Fruit fly (Drosophila melanogaster) whole organism, embryonic: ENCODE data around the gene alphaCOP.

Experiments used
- Aef1 ChIP-seq: fragments of 200-800 bp; sonication (Bioruptor generic); IDR thresholded peaks from 3 replicates; pipeline ENCODE4 v1.3.6; 2022; ENCODE audit warnings: missing biosample characterization, missing genetic modification characterization
- Bgb ChIP-seq: fragments of 200-800 bp; sonication (Bioruptor generic); IDR thresholded peaks from 2 replicates; pipeline ENCODE4 v1.3.6; 2022; ENCODE audit warnings: missing biosample characterization, missing genetic modification characterization; ENCODE audit not compliant: partially characterized antibody
- CG10543 ChIP-seq: fragments of 200-800 bp; sonication (Bioruptor generic); optimal IDR thresholded peaks from 3 replicates; lab custom pipeline; 2017; ENCODE audit warnings: missing biosample characterization, mild to moderate bottlenecking, missing genetic modification characterization, moderate library complexity
- CG12744 ChIP-seq: fragments of 200-800 bp; sonication (Bioruptor generic); optimal IDR thresholded peaks from 2 replicates; lab custom pipeline; 2016; ENCODE audit warnings: missing biosample characterization, missing genetic modification characterization
- CG12769 ChIP-seq: fragments of 200-800 bp; sonication (Bioruptor generic); optimal IDR thresholded peaks from 2 replicates; lab custom pipeline; 2019; ENCODE audit warnings: missing biosample characterization, mild to moderate bottlenecking, missing genetic modification characterization, moderate library complexity
- CG13424 ChIP-seq: fragments of 200-800 bp; sonication (Bioruptor generic); optimal IDR thresholded peaks from 2 replicates; lab custom pipeline; 2019; ENCODE audit warnings: missing biosample characterization, mild to moderate bottlenecking, missing genetic modification characterization, moderate library complexity
- CG14860 ChIP-seq: fragments of 200-800 bp; sonication (Bioruptor generic); IDR thresholded peaks from 3 replicates; pipeline ENCODE4 v1.3.6; 2022; ENCODE audit warnings: missing biosample characterization, missing genetic modification characterization; ENCODE audit not compliant: partially characterized antibody
- CG1529 ChIP-seq: fragments of 200-800 bp; sonication (Bioruptor generic); optimal IDR thresholded peaks from 3 replicates; lab custom pipeline; 2018; ENCODE audit warnings: missing biosample characterization, missing genetic modification characterization
- CG16815 ChIP-seq: fragments of 200-800 bp; sonication (Bioruptor generic); optimal IDR thresholded peaks from 3 replicates; lab custom pipeline; 2017; ENCODE audit warnings: missing biosample characterization, mild to moderate bottlenecking, missing genetic modification characterization
- CG2116 ChIP-seq: fragments of 200-800 bp; sonication (Bioruptor generic); optimal IDR thresholded peaks from 3 replicates; lab custom pipeline; 2018; ENCODE audit warnings: missing biosample characterization, mild to moderate bottlenecking, missing genetic modification characterization
- CG2875 ChIP-seq: fragments of 200-800 bp; sonication (Bioruptor generic); optimal IDR thresholded peaks from 2 replicates; lab custom pipeline; 2017; ENCODE audit warnings: missing biosample characterization, mild to moderate bottlenecking, missing genetic modification characterization, missing genetic modification reagents
- CG31441 ChIP-seq: fragments of 200-800 bp; sonication (Bioruptor generic); IDR thresholded peaks from 2 replicates; pipeline ENCODE4 v1.3.6; 2022; ENCODE audit warnings: missing biosample characterization, missing genetic modification characterization
- CG3163 ChIP-seq: fragments of 200-800 bp; sonication (Bioruptor generic); optimal IDR thresholded peaks from 3 replicates; lab custom pipeline; 2016; ENCODE audit warnings: missing biosample characterization, missing genetic modification characterization
- CG32767 ChIP-seq: fragments of 200-800 bp; sonication (Bioruptor generic); IDR thresholded peaks from 2 replicates; pipeline ENCODE4 v1.3.6; 2022; ENCODE audit warnings: missing biosample characterization, missing genetic modification characterization
- CG33557 ChIP-seq: fragments of 200-800 bp; sonication (Bioruptor generic); optimal IDR thresholded peaks from 2 replicates; lab custom pipeline; 2019; ENCODE audit warnings: missing biosample characterization, mild to moderate bottlenecking, missing genetic modification characterization, moderate library complexity
- CG4424 ChIP-seq: fragments of 200-800 bp; sonication (Bioruptor generic); optimal IDR thresholded peaks from 3 replicates; lab custom pipeline; 2016; ENCODE audit warnings: missing biosample characterization, missing genetic modification characterization
- CG4707 ChIP-seq: fragments of 200-800 bp; sonication (Bioruptor generic); optimal IDR thresholded peaks from 2 replicates; lab custom pipeline; 2018; ENCODE audit warnings: missing biosample characterization, mild to moderate bottlenecking, missing genetic modification characterization, moderate library complexity
- CG5245 ChIP-seq: fragments of 200-800 bp; sonication (Bioruptor generic); optimal IDR thresholded peaks from 3 replicates; lab custom pipeline; 2016; ENCODE audit warnings: missing biosample characterization, missing genetic modification characterization
- CG7786 ChIP-seq: fragments of 200-800 bp; sonication (Bioruptor generic); optimal IDR thresholded peaks from 2 replicates; lab custom pipeline; 2016; ENCODE audit warnings: missing biosample characterization, missing genetic modification characterization
- CG9797 ChIP-seq: fragments of 200-800 bp; sonication (Bioruptor generic); optimal IDR thresholded peaks from 3 replicates; lab custom pipeline; 2018; ENCODE audit warnings: missing biosample characterization, mild to moderate bottlenecking, missing genetic modification characterization
- CHES-1-like ChIP-seq: fragments of 200-800 bp; sonication (Bioruptor generic); optimal IDR thresholded peaks from 2 replicates; lab custom pipeline; 2016; ENCODE audit warnings: missing biosample characterization, missing genetic modification characterization
- Doc2 ChIP-seq: fragments of 200-800 bp; sonication (Bioruptor generic); IDR thresholded peaks from 2 replicates; pipeline ENCODE4 v1.3.6; 2022; ENCODE audit warnings: missing biosample characterization, missing genetic modification characterization
- Drgx ChIP-seq: fragments of 200-800 bp; sonication (Bioruptor generic); IDR thresholded peaks from 2 replicates; pipeline ENCODE4 v1.3.6; 2022; ENCODE audit warnings: missing biosample characterization, missing genetic modification characterization
- Fer1 ChIP-seq: fragments of 200-800 bp; sonication (Bioruptor generic); optimal IDR thresholded peaks from 2 replicates; lab custom pipeline; 2017; ENCODE audit warnings: missing biosample characterization, mild to moderate bottlenecking, missing genetic modification characterization
- HLH3B ChIP-seq: fragments of 200-800 bp; sonication (Bioruptor generic); IDR thresholded peaks from 2 replicates; pipeline ENCODE4 v1.3.6; 2022; ENCODE audit warnings: missing biosample characterization, missing genetic modification characterization
- HLH54F ChIP-seq: fragments of 200-800 bp; sonication (Bioruptor generic); optimal IDR thresholded peaks from 3 replicates; lab custom pipeline; 2016; ENCODE audit warnings: missing biosample characterization, missing genetic modification characterization
- Hsf ChIP-seq: fragments of 200-800 bp; sonication (Bioruptor generic); optimal IDR thresholded peaks from 3 replicates; lab custom pipeline; 2016; ENCODE audit warnings: missing biosample characterization, missing genetic modification characterization
- Nf-YB ChIP-seq: fragments of 200-800 bp; sonication (Bioruptor generic); optimal IDR thresholded peaks from 3 replicates; lab custom pipeline; 2019; ENCODE audit warnings: missing biosample characterization, mild to moderate bottlenecking, missing genetic modification characterization, moderate library complexity
- Sin3A ChIP-seq: fragments of >200 bp; optimal IDR thresholded peaks from 2 replicates; lab custom pipeline; 2018
- ara ChIP-seq: fragments of 200-800 bp; sonication (Bioruptor generic); IDR thresholded peaks from 2 replicates; pipeline ENCODE4 v1.3.6; 2022; ENCODE audit warnings: missing biosample characterization, missing genetic modification characterization
- cato ChIP-seq: fragments of 200-800 bp; sonication (Bioruptor generic); optimal IDR thresholded peaks from 2 replicates; lab custom pipeline; 2016; ENCODE audit warnings: missing biosample characterization, missing genetic modification characterization, borderline replicate concordance
- chif ChIP-seq, 2 experiments: fragments of 200-800 bp; sonication (Bioruptor generic); optimal IDR thresholded peaks; 3 replicates each; lab custom pipeline; 2016; ENCODE audit warnings: missing biosample characterization in 2 of 2, missing genetic modification characterization in 2 of 2
- corto ChIP-seq: fragments of 200-800 bp; sonication (Bioruptor generic); optimal IDR thresholded peaks from 2 replicates; lab custom pipeline; 2016; ENCODE audit warnings: missing biosample characterization, mild to moderate bottlenecking, missing genetic modification characterization, moderate library complexity
- fd3F ChIP-seq: fragments of 200-800 bp; sonication (Bioruptor generic); optimal IDR thresholded peaks from 2 replicates; lab custom pipeline; 2018; ENCODE audit warnings: missing biosample characterization, mild to moderate bottlenecking, missing genetic modification characterization, moderate library complexity
- fd96Cb ChIP-seq: fragments of 200-800 bp; sonication (Bioruptor generic); optimal IDR thresholded peaks from 2 replicates; lab custom pipeline; 2018; ENCODE audit warnings: missing biosample characterization, mild to moderate bottlenecking, missing genetic modification characterization, moderate library complexity
- gem ChIP-seq: fragments of 200-800 bp; sonication (Bioruptor generic); optimal IDR thresholded peaks from 2 replicates; lab custom pipeline; 2019; ENCODE audit warnings: missing biosample characterization, mild to moderate bottlenecking, missing genetic modification characterization, moderate library complexity
- klu ChIP-seq: fragments of 200-800 bp; sonication (Bioruptor generic); IDR thresholded peaks from 2 replicates; pipeline ENCODE4 v1.3.6; 2022; ENCODE audit warnings: missing biosample characterization, missing genetic modification characterization
- lilli ChIP-seq: fragments of 200-800 bp; sonication (Bioruptor generic); optimal IDR thresholded peaks from 3 replicates; lab custom pipeline; 2016; ENCODE audit warnings: missing biosample characterization, missing genetic modification characterization
- luna ChIP-seq: fragments of 200-800 bp; sonication (Bioruptor generic); optimal IDR thresholded peaks from 2 replicates; lab custom pipeline; 2016; ENCODE audit warnings: missing biosample characterization, missing genetic modification characterization
- maf-S ChIP-seq: fragments of 200-800 bp; sonication (Bioruptor generic); optimal IDR thresholded peaks from 2 replicates; lab custom pipeline; 2016; ENCODE audit warnings: missing biosample characterization, missing genetic modification characterization
- pho ChIP-seq: fragments of 200-800 bp; sonication (Bioruptor generic); optimal IDR thresholded peaks from 2 replicates; lab custom pipeline; 2016; ENCODE audit warnings: missing biosample characterization, missing genetic modification characterization
- pnt ChIP-seq: fragments of 200-800 bp; sonication (Bioruptor generic); optimal IDR thresholded peaks from 3 replicates; lab custom pipeline; 2016; ENCODE audit warnings: missing biosample characterization, missing genetic modification characterization
- ranshi ChIP-seq: fragments of 200-800 bp; sonication (Bioruptor generic); IDR thresholded peaks from 2 replicates; pipeline ENCODE4 v1.3.6; 2022; ENCODE audit warnings: missing biosample characterization, missing genetic modification characterization
- repo ChIP-seq: fragments of 200-800 bp; sonication (Bioruptor generic); optimal IDR thresholded peaks from 2 replicates; lab custom pipeline; 2016; ENCODE audit warnings: missing biosample characterization, missing genetic modification characterization
- rib ChIP-seq: fragments of 200-800 bp; sonication (Bioruptor generic); IDR thresholded peaks from 2 replicates; pipeline ENCODE4 v1.3.6; 2022; ENCODE audit warnings: missing biosample characterization, missing genetic modification characterization
- sens ChIP-seq: fragments of 200-800 bp; sonication (Bioruptor generic); peaks from one replicate; lab custom pipeline; 2016; ENCODE audit warnings: missing biosample characterization, missing genetic modification characterization
- seq ChIP-seq: fragments of 200-800 bp; sonication (Bioruptor generic); IDR thresholded peaks from 2 replicates; pipeline ENCODE4 v1.3.6; 2022; ENCODE audit warnings: missing biosample characterization, missing genetic modification characterization
- sim ChIP-seq: fragments of 200-800 bp; sonication (Bioruptor generic); IDR thresholded peaks from 2 replicates; pipeline ENCODE4 v1.3.6; 2022; ENCODE audit warnings: missing biosample characterization, missing genetic modification characterization
- sob ChIP-seq: fragments of 200-800 bp; sonication (Bioruptor generic); IDR thresholded peaks from 2 replicates; pipeline ENCODE4 v1.3.6; 2022; ENCODE audit warnings: missing biosample characterization, missing genetic modification characterization
- unpg ChIP-seq: fragments of 200-800 bp; sonication (Bioruptor generic); optimal IDR thresholded peaks from 3 replicates; lab custom pipeline; 2018; ENCODE audit warnings: missing biosample characterization, mild to moderate bottlenecking, missing genetic modification characterization, moderate library complexity

The alphaCOP gene

DNA sequence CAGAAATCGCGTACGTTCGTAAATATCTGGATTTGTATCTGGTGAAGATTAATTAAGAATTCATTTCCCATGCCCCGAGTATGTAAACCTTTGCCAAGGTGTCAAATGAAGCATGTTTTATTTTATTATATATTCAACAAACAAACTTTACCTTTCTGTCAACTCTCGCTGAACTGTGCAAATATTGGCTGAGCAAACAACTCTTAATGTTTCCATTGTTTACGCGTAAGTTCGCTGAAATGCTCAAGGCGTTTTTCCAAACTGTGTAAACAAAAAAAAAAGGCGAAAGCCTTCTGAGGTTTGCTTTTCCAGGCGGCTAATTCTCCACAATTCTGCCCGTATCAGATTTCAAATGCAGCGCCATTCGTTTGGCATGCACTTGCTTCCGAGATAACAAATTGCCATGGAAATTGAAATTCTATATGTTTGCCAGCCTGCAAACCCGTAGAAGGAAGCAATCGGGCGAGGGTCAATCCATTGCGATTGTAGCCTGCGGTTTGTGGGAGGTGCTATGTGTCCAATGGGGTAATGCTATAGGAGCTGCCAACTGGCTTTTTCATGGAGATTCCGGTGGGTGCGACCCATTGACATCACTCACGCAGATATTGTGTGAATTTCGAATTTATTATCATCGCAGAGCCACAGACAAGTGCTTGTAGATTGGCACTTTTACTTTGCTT, 53.2 kb downstream of the alphaCOP start (continued):
- peak; percentile 63 for TF ChIP-seq maf-S (GFP tag; lab: Kevin White, UChicago)
- TF ChIP-seq HLH3B (GFP tag; lab: Robert Waterston, UW), result peak; percentile 27; the same call in 1 of the 2 replicates
- no peak for TF ChIP-seq CG12769 (tag; lab: Kevin White, UChicago)
- TF ChIP-seq CG4707, result peak; percentile 26
- TF ChIP-seq Doc2 (GFP tag; lab: Robert Waterston, UW), result no peak
- peak; percentile 7 for TF ChIP-seq CG2875 (GFP tag; lab: Kevin White, UChicago)
- no peak for TF ChIP-seq ara (GFP tag; lab: Robert Waterston, UW)
- no peak for TF ChIP-seq cato (GFP tag; lab: Kevin White, UChicago)
- peak; percentile 49 for TF ChIP-seq lilli (GFP tag; lab: Kevin White, UChicago)
- no peak for TF ChIP-seq CG4424 (GFP tag; lab: Kevin White, UChicago)
- peak; percentile 86 for TF ChIP-seq sens
- TF ChIP-seq CG16815 (GFP tag; lab: Kevin White, UChicago), result no peak
- TF ChIP-seq fd3F (GFP tag; lab: Kevin White, UChicago), result peak; percentile 75
- peak; percentile 16 for TF ChIP-seq CG3163 (GFP tag; lab: Kevin White, UChicago)
- peak; percentile 1 for TF ChIP-seq pnt (GFP tag; lab: Kevin White, UChicago)
- TF ChIP-seq CG2116 (GFP tag; lab: Kevin White, UChicago), result peak; percentile 32
- 0 out of 2 replicates have a peak, but pooled peaks have one; percentile 26 for TF ChIP-seq sim (GFP tag; lab: Robert Waterston, UW)
- peak; percentile 75 for TF ChIP-seq CHES-1-like (GFP tag; lab: Kevin White, UChicago)
- peak; percentile 38 for TF ChIP-seq CG7786 (GFP tag; lab: Kevin White, UChicago)
- peak; percentile 71 for TF ChIP-seq CG12744 (GFP tag; lab: Kevin White, UChicago)
- peak; percentile 62 for TF ChIP-seq corto (GFP tag; lab: Kevin White, UChicago)
- peak; percentile 92 for TF ChIP-seq Fer1 (GFP tag; lab: Kevin White, UChicago)
- peak; percentile 38; the same call in 1 of the 2 replicates for TF ChIP-seq CG31441 (GFP tag; lab: Robert Waterston, UW)
- peak in 1 of 2 experiments; percentile 43 for TF ChIP-seq chif (GFP tag; optimal IDR thresholded peaks at IDR 0.05; lab: Kevin White, UChicago)
- peak; percentile 25 for TF ChIP-seq Hsf (GFP tag; lab: Kevin White, UChicago)
- no peak for TF ChIP-seq Sin3A
- TF ChIP-seq Drgx (GFP tag; lab: Robert Waterston, UW), result peak; percentile 29; the same call in 1 of the 2 replicates
- TF ChIP-seq repo (GFP tag; lab: Kevin White, UChicago), result peak; percentile 69
- no peak for TF ChIP-seq Aef1 (GFP tag; lab: Robert Waterston, UW)
- peak; percentile 39; the same call in 1 of the 2 replicates for TF ChIP-seq CG32767 (GFP tag; lab: Robert Waterston, UW)
- peak; percentile 65 for TF ChIP-seq unpg (GFP tag; lab: Kevin White, UChicago)
- no peak for TF ChIP-seq CG14860 (GFP tag; lab: Robert Waterston, UW)
- TF ChIP-seq HLH54F (GFP tag; lab: Kevin White, UChicago), result peak; percentile 46
- TF ChIP-seq pho (GFP tag; lab: Kevin White, UChicago), result peak; percentile 82
- no peak for TF ChIP-seq Nf-YB (GFP tag; lab: Kevin White, UChicago)
- TF ChIP-seq CG1529 (GFP tag; lab: Kevin White, UChicago), result peak; percentile 6
- TF ChIP-seq CG33557 (GFP tag; lab: Kevin White, UChicago), result no peak
- peak; percentile 93 for TF ChIP-seq rib (GFP tag; lab: Robert Waterston, UW)
- TF ChIP-seq seq (GFP tag; lab: Robert Waterston, UW), result peak; percentile 71; the same call in 1 of the 2 replicates
- no peak for TF ChIP-seq CG9797
- TF ChIP-seq CG5245 (GFP tag; lab: Kevin White, UChicago), result peak; percentile 7
- peak; percentile 82 for TF ChIP-seq CG10543
- TF ChIP-seq fd96Cb (tag; lab: Kevin White, UChicago), result peak; percentile 19
- TF ChIP-seq sob (GFP tag; lab: Robert Waterston, UW), result peak; percentile 84; the same call in 1 of the 2 replicates
- TF ChIP-seq CG13424 (tag; lab: Kevin White, UChicago), result peak; percentile 35
- no peak for TF ChIP-seq gem (tag; lab: Kevin White, UChicago)
- TF ChIP-seq Bgb (GFP tag; lab: Robert Waterston, UW), result no peak
- TF ChIP-seq klu (GFP tag; lab: Robert Waterston, UW), result no peak
- TF ChIP-seq luna (GFP tag; lab: Kevin White, UChicago), result peak; percentile 66
- peak; percentile 55; the same call in 1 of the 2 replicates for TF ChIP-seq ranshi (GFP tag; lab: Robert Waterston, UW)
